Fruit fly (Drosophila melanogaster) whole organism, embryonic: ENCODE data around the gene HP5.
A peak's percentile ranks its signal among the peaks of the same experiment; 100 is the strongest.

ENCODE experiments used
- CG12155 ChIP-seq: fragments of 200-800 bp; sonication (Bioruptor generic); optimal IDR thresholded peaks from 3 replicates; lab custom pipeline; 2016; ENCODE audit warnings: missing biosample characterization, missing genetic modification characterization
- CG15601 ChIP-seq: fragments of 200-800 bp; sonication (Bioruptor generic); optimal IDR thresholded peaks from 3 replicates; lab custom pipeline; 2019; ENCODE audit warnings: missing biosample characterization, mild to moderate bottlenecking, missing genetic modification characterization, moderate library complexity
- CG7839 ChIP-seq: fragments of 200-800 bp; sonication (Bioruptor generic); optimal IDR thresholded peaks from 3 replicates; lab custom pipeline; 2018; ENCODE audit warnings: missing biosample characterization, mild to moderate bottlenecking, missing genetic modification characterization, moderate library complexity
- lbe ChIP-seq: fragments of 200-800 bp; sonication (Bioruptor generic); optimal IDR thresholded peaks from 2 replicates; lab custom pipeline; 2016; ENCODE audit warnings: missing biosample characterization, mild to moderate bottlenecking, missing genetic modification characterization
- pnt ChIP-seq: fragments of 200-800 bp; sonication (Bioruptor generic); optimal IDR thresholded peaks from 3 replicates; lab custom pipeline; 2016; ENCODE audit warnings: missing biosample characterization, missing genetic modification characterization
- wdn ChIP-seq: fragments of 200-800 bp; sonication (Bioruptor generic); IDR thresholded peaks from 2 replicates; pipeline ENCODE4 v1.3.6; 2022; ENCODE audit warnings: missing biosample characterization, missing genetic modification characterization

DNA sequence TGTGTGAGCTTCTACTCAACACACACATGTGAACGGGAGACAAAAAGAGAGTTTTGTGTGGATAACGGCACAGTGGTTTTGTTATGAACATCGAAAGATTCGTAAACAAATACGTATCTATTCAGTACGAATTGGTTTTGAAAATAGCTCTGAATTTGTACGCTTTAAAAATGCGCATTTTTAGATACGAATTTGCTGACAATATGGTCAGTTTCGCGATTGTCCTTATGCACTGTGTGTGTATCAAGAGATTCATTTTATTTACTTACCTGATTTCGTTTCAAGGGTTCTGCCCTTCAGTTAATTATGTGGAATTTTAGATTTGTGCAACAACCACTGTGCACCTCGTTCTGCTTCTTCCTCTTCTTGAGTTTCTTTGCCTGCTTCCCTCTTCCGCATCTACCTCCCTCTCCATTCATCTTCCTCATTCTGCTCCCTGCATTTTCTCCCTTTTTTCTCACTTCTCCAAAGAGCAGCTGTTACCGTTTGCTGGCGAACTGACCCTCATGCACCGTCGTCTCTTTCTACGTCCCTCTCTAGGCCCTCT, 40.2 kb downstream of the HP5 start:
- TF ChIP-seq pnt (GFP tag; lab: Kevin White, UChicago) (peak; percentile 72), lbe (GFP tag; lab: Kevin White, UChicago) (peak; percentile 83), CG12155 (peak; percentile 58), CG15601 (tag; lab: Kevin White, UChicago) (peak; percentile 84), wdn (GFP tag; lab: Robert Waterston, UW) (no peak), CG7839 (tag; lab: Kevin White, UChicago) (peak; percentile 77)
